Fruit fly (Drosophila melanogaster) whole organism, embryonic: ENCODE data around the gene SPR.

Experiments
- Antp ChIP-seq: fragments of 200-800 bp; sonication (Bioruptor generic); optimal IDR thresholded peaks from 3 replicates; lab custom pipeline; 2016; ENCODE audit warnings: missing biosample characterization, missing genetic modification characterization
- Blimp-1 ChIP-seq: fragments of 200-800 bp; sonication (Bioruptor generic); optimal IDR thresholded peaks from 3 replicates; lab custom pipeline; 2018; ENCODE audit warnings: missing biosample characterization, missing genetic modification characterization, mild to moderate bottlenecking, moderate library complexity, missing genetic modification reagents
- CG1024 ChIP-seq: fragments of 200-800 bp; sonication (Bioruptor generic); IDR thresholded peaks from 2 replicates; pipeline ENCODE4 v1.3.6; 2022; ENCODE audit warnings: missing biosample characterization, missing genetic modification characterization
- CG10366 ChIP-seq: fragments of 200-800 bp; sonication (Bioruptor generic); IDR thresholded peaks from 2 replicates; pipeline ENCODE4 v1.3.6; 2022; ENCODE audit warnings: missing biosample characterization, missing genetic modification characterization
- CG10462 ChIP-seq: fragments of 200-800 bp; sonication (Bioruptor generic); optimal IDR thresholded peaks from 2 replicates; lab custom pipeline; 2016; ENCODE audit warnings: missing biosample characterization, missing genetic modification characterization
- CG10959 ChIP-seq: fragments of 200-800 bp; sonication (Bioruptor generic); IDR thresholded peaks from 2 replicates; pipeline ENCODE4 v1.3.6; 2022; ENCODE audit warnings: missing biosample characterization, missing genetic modification characterization
- CG12071 ChIP-seq: fragments of 200-800 bp; sonication (Bioruptor generic); optimal IDR thresholded peaks from 3 replicates; lab custom pipeline; 2018; ENCODE audit warnings: missing biosample characterization, mild to moderate bottlenecking, missing genetic modification characterization
- CG1233 ChIP-seq: fragments of 200-800 bp; sonication (Bioruptor generic); optimal IDR thresholded peaks from 4 replicates; lab custom pipeline; 2018; ENCODE audit warnings: missing biosample characterization, mild to moderate bottlenecking, missing genetic modification characterization
- CG12391 ChIP-seq: fragments of 200-800 bp; sonication (Bioruptor generic); optimal IDR thresholded peaks from 3 replicates; lab custom pipeline; 2018; ENCODE audit warnings: missing biosample characterization, mild to moderate bottlenecking, missing genetic modification characterization, moderate library complexity
- CG15601 ChIP-seq: fragments of 200-800 bp; sonication (Bioruptor generic); optimal IDR thresholded peaks from 3 replicates; lab custom pipeline; 2019; ENCODE audit warnings: missing biosample characterization, mild to moderate bottlenecking, missing genetic modification characterization, moderate library complexity
- CG16863 ChIP-seq: fragments of 200-800 bp; sonication (Bioruptor generic); optimal IDR thresholded peaks from 3 replicates; lab custom pipeline; 2016; ENCODE audit warnings: missing biosample characterization, missing genetic modification characterization
- CG17385 ChIP-seq: fragments of 200-800 bp; sonication (Bioruptor generic); optimal IDR thresholded peaks from 3 replicates; lab custom pipeline; 2018; ENCODE audit warnings: missing biosample characterization, mild to moderate bottlenecking, missing genetic modification characterization
- CG17802 ChIP-seq: fragments of 200-800 bp; sonication (Bioruptor generic); optimal IDR thresholded peaks from 2 replicates; lab custom pipeline; 2018; ENCODE audit warnings: missing biosample characterization, mild to moderate bottlenecking, missing genetic modification characterization, moderate library complexity
- CG32532 ChIP-seq: fragments of 200-800 bp; sonication (Bioruptor generic); IDR thresholded peaks from 2 replicates; pipeline ENCODE4 v1.3.6; 2022; ENCODE audit warnings: missing biosample characterization, missing genetic modification characterization
- CG3281 ChIP-seq: fragments of 200-800 bp; sonication (Bioruptor generic); optimal IDR thresholded peaks from 3 replicates; lab custom pipeline; 2017; ENCODE audit warnings: missing biosample characterization, mild to moderate bottlenecking, missing genetic modification characterization
- CG3407 ChIP-seq: fragments of 200-800 bp; sonication (Bioruptor generic); optimal IDR thresholded peaks from 2 replicates; lab custom pipeline; 2018; ENCODE audit warnings: missing biosample characterization, mild to moderate bottlenecking, missing genetic modification characterization
- CG34422 ChIP-seq: fragments of 200-800 bp; sonication (Bioruptor generic); IDR thresholded peaks from 3 replicates; pipeline ENCODE4 v1.3.6; 2022; ENCODE audit warnings: missing biosample characterization, missing genetic modification characterization
- CG3838 ChIP-seq: fragments of 200-800 bp; sonication (Bioruptor generic); optimal IDR thresholded peaks from 3 replicates; lab custom pipeline; 2016; ENCODE audit warnings: missing biosample characterization, missing genetic modification characterization
- CG3847 ChIP-seq: fragments of 200-800 bp; sonication (Bioruptor generic); IDR thresholded peaks from 2 replicates; pipeline ENCODE4 v1.3.6; 2022; ENCODE audit warnings: missing biosample characterization, missing genetic modification characterization
- CG43689 ChIP-seq: fragments of 200-800 bp; sonication (Bioruptor generic); IDR thresholded peaks from 2 replicates; pipeline ENCODE4 v1.3.6; 2022; ENCODE audit warnings: missing biosample characterization, missing genetic modification characterization
- D19B ChIP-seq: fragments of 200-800 bp; sonication (Bioruptor generic); optimal IDR thresholded peaks from 2 replicates; lab custom pipeline; 2017; ENCODE audit warnings: missing biosample characterization, mild to moderate bottlenecking, missing genetic modification characterization
- Dll ChIP-seq: fragments of 200-800 bp; sonication (Bioruptor generic); IDR thresholded peaks from 4 replicates; pipeline ENCODE4 v1.3.6; 2022; ENCODE audit warnings: missing biosample characterization, missing genetic modification characterization; ENCODE audit not compliant: partially characterized antibody
- E2f2 ChIP-seq: fragments of 200-800 bp; sonication (Bioruptor generic); IDR thresholded peaks from 2 replicates; pipeline ENCODE4 v1.3.6; 2022; ENCODE audit warnings: missing biosample characterization, missing genetic modification characterization
- GATAe ChIP-seq: fragments of 200-800 bp; sonication (Bioruptor generic); conservative IDR thresholded peaks from 2 replicates; pipeline ENCODE4 v1.3.6; 2022; ENCODE audit warnings: missing biosample characterization, missing genetic modification characterization
- HLH3B ChIP-seq: fragments of 200-800 bp; sonication (Bioruptor generic); IDR thresholded peaks from 2 replicates; pipeline ENCODE4 v1.3.6; 2022; ENCODE audit warnings: missing biosample characterization, missing genetic modification characterization
- Hand ChIP-seq: fragments of 200-800 bp; sonication (Bioruptor generic); optimal IDR thresholded peaks from 2 replicates; lab custom pipeline; 2017; ENCODE audit warnings: mild to moderate bottlenecking, missing biosample characterization, missing genetic modification reagents, missing genetic modification characterization
- Neu2 ChIP-seq: fragments of 200-800 bp; sonication (Bioruptor generic); optimal IDR thresholded peaks from 3 replicates; lab custom pipeline; 2016; ENCODE audit warnings: missing biosample characterization, missing genetic modification characterization, borderline replicate concordance
- Nf-YC ChIP-seq: fragments of 200-800 bp; optimal IDR thresholded peaks from 3 replicates; lab custom pipeline; 2019; ENCODE audit warnings: missing biosample characterization, mild to moderate bottlenecking, missing genetic modification characterization, moderate library complexity
- Oaz ChIP-seq: fragments of 200-800 bp; sonication (Bioruptor generic); IDR thresholded peaks from 2 replicates; pipeline ENCODE4 v1.3.6; 2022; ENCODE audit warnings: missing biosample characterization, missing genetic modification characterization
- Opbp ChIP-seq: fragments of 200-800 bp; sonication (Bioruptor generic); IDR thresholded peaks from 3 replicates; pipeline ENCODE4 v1.3.6; 2022; ENCODE audit warnings: missing biosample characterization, missing genetic modification characterization; ENCODE audit not compliant: partially characterized antibody
- PHDP ChIP-seq: fragments of 200-800 bp; sonication (Bioruptor generic); optimal IDR thresholded peaks from 3 replicates; lab custom pipeline; 2018; ENCODE audit warnings: missing biosample characterization, mild to moderate bottlenecking, missing genetic modification characterization, moderate library complexity
- Scr ChIP-seq: fragments of 200-800 bp; sonication (Bioruptor generic); IDR thresholded peaks from 2 replicates; pipeline ENCODE4 v1.3.6; 2022; ENCODE audit warnings: missing biosample characterization, missing genetic modification characterization; ENCODE audit not compliant: partially characterized antibody
- Six4 ChIP-seq: fragments of 200-800 bp; sonication (Bioruptor generic); optimal IDR thresholded peaks from 2 replicates; lab custom pipeline; 2016; ENCODE audit warnings: missing biosample characterization, missing genetic modification characterization
- ase ChIP-seq: fragments of 200-800 bp; sonication (Bioruptor generic); IDR thresholded peaks from 3 replicates; pipeline ENCODE4 v1.3.6; 2022; ENCODE audit warnings: missing biosample characterization, missing genetic modification characterization
- az2 ChIP-seq: fragments of 200-800 bp; sonication (Bioruptor generic); optimal IDR thresholded peaks from 3 replicates; lab custom pipeline; 2016; ENCODE audit warnings: missing biosample characterization, missing genetic modification characterization
- chm ChIP-seq: fragments of 200-800 bp; sonication (Bioruptor generic); IDR thresholded peaks from 2 replicates; pipeline ENCODE4 v1.3.6; 2022; ENCODE audit warnings: missing biosample characterization, missing genetic modification characterization
- ci ChIP-seq: fragments of 200-800 bp; sonication (Bioruptor generic); IDR thresholded peaks from 3 replicates; pipeline ENCODE4 v1.3.6; 2022; ENCODE audit warnings: missing biosample characterization, missing genetic modification characterization
- en ChIP-seq: fragments of 200-800 bp; sonication (Bioruptor generic); optimal IDR thresholded peaks from 2 replicates; lab custom pipeline; 2016; ENCODE audit warnings: missing biosample characterization, missing genetic modification characterization
- exex ChIP-seq: fragments of 200-800 bp; sonication (Bioruptor generic); optimal IDR thresholded peaks from 4 replicates; lab custom pipeline; 2018; ENCODE audit warnings: missing biosample characterization, mild to moderate bottlenecking, missing genetic modification characterization, moderate library complexity
- gcm2 ChIP-seq: fragments of 200-800 bp; sonication (Bioruptor generic); optimal IDR thresholded peaks from 2 replicates; lab custom pipeline; 2016; ENCODE audit warnings: missing biosample characterization, missing genetic modification characterization
- ham ChIP-seq: fragments of 200-800 bp; sonication (Bioruptor generic); IDR thresholded peaks from 2 replicates; pipeline ENCODE4 v1.3.6; 2022; ENCODE audit warnings: missing biosample characterization, missing genetic modification characterization
- jigr1 ChIP-seq: fragments of 200-800 bp; sonication (Bioruptor generic); IDR thresholded peaks from 3 replicates; pipeline ENCODE4 v1.3.6; 2022; ENCODE audit warnings: missing biosample characterization, missing genetic modification characterization
- nerfin-1 ChIP-seq: fragments of 200-800 bp; sonication (Bioruptor generic); optimal IDR thresholded peaks from 3 replicates; lab custom pipeline; 2019; ENCODE audit warnings: missing biosample characterization, mild to moderate bottlenecking, missing genetic modification characterization, moderate library complexity
- oc ChIP-seq: fragments of 200-800 bp; sonication (Bioruptor generic); optimal IDR thresholded peaks from 2 replicates; lab custom pipeline; 2018; ENCODE audit warnings: missing biosample characterization, mild to moderate bottlenecking, missing genetic modification characterization, moderate library complexity
- phol ChIP-seq: fragments of 200-800 bp; sonication (Bioruptor generic); optimal IDR thresholded peaks from 3 replicates; lab custom pipeline; 2018; ENCODE audit warnings: missing biosample characterization, mild to moderate bottlenecking, missing genetic modification characterization, moderate library complexity
- tin ChIP-seq: fragments of 200-800 bp; sonication (Bioruptor generic); optimal IDR thresholded peaks from 3 replicates; lab custom pipeline; 2016; ENCODE audit warnings: missing biosample characterization, missing genetic modification characterization
- tup ChIP-seq: fragments of 200-800 bp; sonication (Bioruptor generic); optimal IDR thresholded peaks from 2 replicates; lab custom pipeline; 2016; ENCODE audit warnings: missing biosample characterization, mild to moderate bottlenecking, missing genetic modification characterization, moderate library complexity
- usp ChIP-seq: fragments of >200 bp; optimal IDR thresholded peaks from 2 replicates; lab custom pipeline; 2017; ENCODE audit warnings: missing biosample characterization, missing genetic modification characterization
- zen2 ChIP-seq: fragments of 200-800 bp; sonication (Bioruptor generic); IDR thresholded peaks from 3 replicates; pipeline ENCODE4 v1.3.6; 2022; ENCODE audit warnings: missing biosample characterization, missing genetic modification characterization; ENCODE audit not compliant: partially characterized antibody

Gene SPR

DNA sequence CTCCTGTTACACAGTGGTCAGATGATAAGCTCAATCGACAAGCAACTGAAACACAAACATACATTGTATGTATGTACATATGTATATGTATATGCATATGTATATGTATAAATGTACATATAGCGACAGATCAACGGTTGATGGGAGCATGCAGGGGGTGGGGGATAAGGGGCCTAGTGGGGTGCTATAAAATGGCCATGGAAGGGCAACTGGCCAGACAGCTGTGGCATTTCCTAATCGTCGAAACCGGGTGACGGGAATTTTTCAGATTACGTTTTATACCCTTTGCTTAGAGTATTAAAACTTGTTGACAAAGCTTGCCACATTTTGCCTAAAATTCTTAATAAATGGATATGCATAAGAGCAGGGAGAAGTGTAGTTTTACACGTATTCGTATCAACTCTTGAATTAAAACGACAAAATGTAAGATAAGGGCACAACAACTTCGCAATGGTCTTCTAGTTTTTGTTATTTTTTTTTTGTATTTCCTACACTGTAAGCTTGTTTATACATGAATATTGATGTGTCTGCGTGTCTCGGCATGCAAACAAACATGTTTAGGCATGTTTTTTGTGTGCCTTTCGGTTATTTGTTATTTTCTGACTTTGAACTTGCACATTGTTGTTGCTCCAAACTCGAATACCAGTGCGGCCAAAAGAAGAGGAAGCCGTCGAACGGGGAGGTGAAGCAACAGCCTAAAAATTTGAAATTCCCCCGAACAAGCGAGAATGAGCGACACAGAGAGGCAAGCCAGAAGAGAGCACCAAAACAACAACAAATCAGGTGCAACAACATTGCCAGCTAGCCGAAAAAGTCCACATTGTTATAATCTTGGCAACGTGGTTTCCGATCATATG is 27.2 kb upstream of the SPR start (continued):
- TF ChIP-seq CG32532 (GFP tag; lab: Robert Waterston, UW) = peak; percentile 80
- peak; percentile 45 for TF ChIP-seq en (GFP tag; lab: Kevin White, UChicago)
- TF ChIP-seq exex (tag; lab: Kevin White, UChicago) = peak; percentile 57
- TF ChIP-seq CG3407 = peak; percentile 65
- TF ChIP-seq CG43689 (GFP tag; lab: Robert Waterston, UW) = peak; percentile 72
- peak; percentile 56; the same call in 1 of the 3 replicates for TF ChIP-seq jigr1
- no peak for TF ChIP-seq ham (GFP tag; lab: Robert Waterston, UW)
- peak; percentile 4 for TF ChIP-seq Hand (GFP tag; lab: Kevin White, UChicago)
- TF ChIP-seq oc (tag; lab: Kevin White, UChicago) = peak; percentile 68
- peak; percentile 36 for TF ChIP-seq nerfin-1
- TF ChIP-seq Nf-YC (tag; lab: Kevin White, UChicago) = no peak
- no peak for TF ChIP-seq usp (GFP tag; lab: Kevin White, UChicago)
- TF ChIP-seq CG34422 (GFP tag; lab: Robert Waterston, UW) = peak; percentile 55; the same call in 1 of the 3 replicates
- TF ChIP-seq Opbp (GFP tag; lab: Robert Waterston, UW) = no peak
- peak; percentile 38 for TF ChIP-seq CG1233
- TF ChIP-seq Neu2 (GFP tag; lab: Kevin White, UChicago) = no peak
- peak; percentile 68 for TF ChIP-seq phol (tag; lab: Kevin White, UChicago)
- TF ChIP-seq ase (GFP tag; lab: Robert Waterston, UW) = peak; percentile 82
- peak; percentile 44 for TF ChIP-seq CG15601
- TF ChIP-seq CG1024 (GFP tag; lab: Robert Waterston, UW) = no peak
- peak; percentile 72 for TF ChIP-seq Blimp-1
- peak; percentile 82 for TF ChIP-seq Oaz (GFP tag; lab: Robert Waterston, UW)
- TF ChIP-seq Dll (GFP tag; lab: Robert Waterston, UW) = no peak
- TF ChIP-seq chm (GFP tag; lab: Robert Waterston, UW) = peak; percentile 71
- peak; percentile 70 for TF ChIP-seq CG3281 (GFP tag; lab: Kevin White, UChicago)
- TF ChIP-seq gcm2 (GFP tag; lab: Kevin White, UChicago) = no peak
- TF ChIP-seq tin = peak; percentile 56
- peak; percentile 52; the same call in 1 of the 2 replicates for TF ChIP-seq E2f2
- no peak for TF ChIP-seq zen2 (GFP tag; lab: Robert Waterston, UW)
- TF ChIP-seq CG12071 (GFP tag; lab: Kevin White, UChicago) = peak; percentile 72
- TF ChIP-seq CG17385 (GFP tag; lab: Kevin White, UChicago) = peak; percentile 73
- TF ChIP-seq Six4 (GFP tag; lab: Kevin White, UChicago) = peak; percentile 53
- TF ChIP-seq ci = peak; percentile 86
- TF ChIP-seq HLH3B = peak; percentile 73; the same call in 1 of the 2 replicates
- TF ChIP-seq CG3838 = no peak
- peak; percentile 39 for TF ChIP-seq CG10462 (GFP tag; lab: Kevin White, UChicago)
- TF ChIP-seq CG10959 (GFP tag; lab: Robert Waterston, UW) = peak; percentile 26; the same call in 1 of the 2 replicates
- peak; percentile 23 for TF ChIP-seq D19B (GFP tag; lab: Kevin White, UChicago)
- peak; percentile 78 for TF ChIP-seq PHDP (tag; lab: Kevin White, UChicago)
- no peak for TF ChIP-seq tup (GFP tag; lab: Kevin White, UChicago)
- peak; percentile 86 for TF ChIP-seq CG10366 (GFP tag; lab: Robert Waterston, UW)
- TF ChIP-seq Scr (GFP tag; lab: Robert Waterston, UW) = no peak
- TF ChIP-seq CG17802 = peak; percentile 19
- TF ChIP-seq CG16863 (GFP tag; lab: Kevin White, UChicago) = peak; percentile 60
- TF ChIP-seq CG3847 (GFP tag; lab: Robert Waterston, UW) = peak; percentile 72
- TF ChIP-seq az2 (GFP tag; lab: Kevin White, UChicago) = peak; percentile 74
- peak; percentile 71 for TF ChIP-seq Antp (GFP tag; lab: Kevin White, UChicago)
- peak; percentile 74 for TF ChIP-seq CG12391
- no peak; the same call in 1 of the 2 replicates for TF ChIP-seq GATAe
